Fruit fly (Drosophila melanogaster) whole organism, embryonic: ENCODE results near the gene Acp26Ab.

Experiments
- Blimp-1 ChIP-seq: fragments of 200-800 bp; sonication (Bioruptor generic); optimal IDR thresholded peaks from 3 replicates; lab custom pipeline; 2018; ENCODE audit warnings: missing biosample characterization, missing genetic modification characterization, mild to moderate bottlenecking, moderate library complexity, missing genetic modification reagents
- CG10209 ChIP-seq: fragments of 200-800 bp; sonication (Bioruptor generic); optimal IDR thresholded peaks from 3 replicates; lab custom pipeline; 2017; ENCODE audit warnings: missing biosample characterization, mild to moderate bottlenecking, missing genetic modification characterization, missing genetic modification reagents
- CG10565 ChIP-seq: fragments of 200-800 bp; sonication (Bioruptor generic); optimal IDR thresholded peaks from 3 replicates; lab custom pipeline; 2016; ENCODE audit warnings: missing biosample characterization, mild to moderate bottlenecking, missing genetic modification characterization
- CG11560 ChIP-seq: fragments of 200-800 bp; sonication (Bioruptor generic); IDR thresholded peaks from 3 replicates; pipeline ENCODE4 v1.3.6; 2022; ENCODE audit warnings: missing biosample characterization, missing genetic modification characterization
- CG13624 ChIP-seq: fragments of 200-800 bp; sonication (Bioruptor generic); optimal IDR thresholded peaks from 2 replicates; lab custom pipeline; 2016; ENCODE audit warnings: missing biosample characterization, missing genetic modification characterization
- CG14965 ChIP-seq: fragments of 200-800 bp; sonication (Bioruptor generic); optimal IDR thresholded peaks from 2 replicates; lab custom pipeline; 2016; ENCODE audit warnings: missing biosample characterization, missing genetic modification characterization, borderline replicate concordance
- CG1603 ChIP-seq: fragments of 200-800 bp; sonication (Bioruptor generic); optimal IDR thresholded peaks from 2 replicates; lab custom pipeline; 2019; ENCODE audit warnings: missing biosample characterization, mild to moderate bottlenecking, missing genetic modification characterization, moderate library complexity
- CG18599 ChIP-seq: fragments of 200-800 bp; sonication (Bioruptor generic); optimal IDR thresholded peaks from 3 replicates; lab custom pipeline; 2017; ENCODE audit warnings: missing biosample characterization, missing genetic modification characterization, mild to moderate bottlenecking, moderate library complexity, missing genetic modification reagents
- CG2129 ChIP-seq: fragments of 200-800 bp; sonication (Bioruptor generic); IDR thresholded peaks from 2 replicates; pipeline ENCODE4 v1.3.6; 2022; ENCODE audit warnings: missing biosample characterization, missing genetic modification characterization; ENCODE audit not compliant: partially characterized antibody
- CG3281 ChIP-seq: fragments of 200-800 bp; sonication (Bioruptor generic); optimal IDR thresholded peaks from 3 replicates; lab custom pipeline; 2017; ENCODE audit warnings: missing biosample characterization, mild to moderate bottlenecking, missing genetic modification characterization
- CG3407 ChIP-seq: fragments of 200-800 bp; sonication (Bioruptor generic); optimal IDR thresholded peaks from 2 replicates; lab custom pipeline; 2018; ENCODE audit warnings: missing biosample characterization, mild to moderate bottlenecking, missing genetic modification characterization
- CG3847 ChIP-seq: fragments of 200-800 bp; sonication (Bioruptor generic); IDR thresholded peaks from 2 replicates; pipeline ENCODE4 v1.3.6; 2022; ENCODE audit warnings: missing biosample characterization, missing genetic modification characterization
- CG7839 ChIP-seq: fragments of 200-800 bp; sonication (Bioruptor generic); optimal IDR thresholded peaks from 3 replicates; lab custom pipeline; 2018; ENCODE audit warnings: missing biosample characterization, mild to moderate bottlenecking, missing genetic modification characterization, moderate library complexity
- CG8359 ChIP-seq: fragments of 200-800 bp; sonication (Bioruptor generic); optimal IDR thresholded peaks from 2 replicates; lab custom pipeline; 2017; ENCODE audit warnings: missing biosample characterization, mild to moderate bottlenecking, missing genetic modification characterization, borderline replicate concordance
- CG8765 ChIP-seq: fragments of 200-800 bp; sonication (Bioruptor generic); IDR thresholded peaks from 2 replicates; pipeline ENCODE4 v1.3.6; 2022; ENCODE audit warnings: missing biosample characterization, missing genetic modification characterization
- Dip3 ChIP-seq: fragments of 200-800 bp; sonication (Bioruptor generic); optimal IDR thresholded peaks from 3 replicates; lab custom pipeline; 2016; ENCODE audit warnings: missing biosample characterization, missing genetic modification characterization
- Doc2 ChIP-seq: fragments of 200-800 bp; sonication (Bioruptor generic); IDR thresholded peaks from 2 replicates; pipeline ENCODE4 v1.3.6; 2022; ENCODE audit warnings: missing biosample characterization, missing genetic modification characterization
- Fer2 ChIP-seq: fragments of 200-800 bp; sonication (Bioruptor generic); optimal IDR thresholded peaks from 2 replicates; lab custom pipeline; 2018; ENCODE audit warnings: missing biosample characterization, mild to moderate bottlenecking, missing genetic modification characterization, moderate library complexity
- HLH4C ChIP-seq: fragments of 200-800 bp; sonication (Bioruptor generic); IDR thresholded peaks from 3 replicates; pipeline ENCODE4 v1.3.6; 2022; ENCODE audit warnings: missing biosample characterization, missing genetic modification characterization; ENCODE audit not compliant: partially characterized antibody
- Hmx ChIP-seq: fragments of 200-800 bp; sonication (Bioruptor generic); optimal IDR thresholded peaks from 2 replicates; lab custom pipeline; 2016; ENCODE audit warnings: missing biosample characterization, missing genetic modification characterization
- MBD-R2 ChIP-seq: fragments of 200-800 bp; sonication (Bioruptor generic); IDR thresholded peaks from 2 replicates; pipeline ENCODE4 v1.3.6; 2022; ENCODE audit warnings: missing biosample characterization, missing genetic modification characterization
- MESR4 ChIP-seq: fragments of 200-800 bp; sonication (Bioruptor generic); optimal IDR thresholded peaks from 2 replicates; lab custom pipeline; 2018; ENCODE audit warnings: missing biosample characterization, mild to moderate bottlenecking, missing genetic modification characterization, moderate library complexity
- Meics ChIP-seq: fragments of 200-800 bp; sonication (Bioruptor generic); optimal IDR thresholded peaks from 2 replicates; lab custom pipeline; 2017; ENCODE audit warnings: missing biosample characterization, mild to moderate bottlenecking, missing genetic modification characterization
- NC2α ChIP-seq: fragments of 200-800 bp; sonication (Bioruptor generic); optimal IDR thresholded peaks from 2 replicates; lab custom pipeline; 2016; ENCODE audit warnings: missing biosample characterization, missing genetic modification characterization
- Spps ChIP-seq: fragments of 200-800 bp; sonication (Bioruptor generic); optimal IDR thresholded peaks from 2 replicates; lab custom pipeline; 2018; ENCODE audit warnings: missing biosample characterization, mild to moderate bottlenecking, missing genetic modification characterization
- Stat92E ChIP-seq, 3 experiments: fragments of >200 bp in 2 of 3; fragments of 200-800 bp in 1 of 3; sonication (Bioruptor generic) in 1 of 3; optimal IDR thresholded peaks; 2 replicates each; lab custom pipeline; 2017 to 2019; ENCODE audit warnings: missing biosample characterization in 3 of 3, missing genetic modification characterization in 3 of 3, mild to moderate bottlenecking in 1 of 3, moderate library complexity in 1 of 3
- aop ChIP-seq: fragments of 200-800 bp; sonication (Bioruptor generic); IDR thresholded peaks from 2 replicates; pipeline ENCODE4 v1.3.6; 2022; ENCODE audit warnings: missing biosample characterization, missing genetic modification characterization
- dmrt11E ChIP-seq: fragments of 200-800 bp; sonication (Bioruptor generic); optimal IDR thresholded peaks from 3 replicates; lab custom pipeline; 2018; ENCODE audit warnings: missing biosample characterization, mild to moderate bottlenecking, missing genetic modification characterization, moderate library complexity
- gsb ChIP-seq: fragments of 200-800 bp; sonication (Bioruptor generic); IDR thresholded peaks from 2 replicates; pipeline ENCODE4 v1.3.6; 2022; ENCODE audit warnings: missing biosample characterization, missing genetic modification characterization
- gsb-n ChIP-seq: fragments of 200-800 bp; sonication (Bioruptor generic); optimal IDR thresholded peaks from 3 replicates; lab custom pipeline; 2018; ENCODE audit warnings: missing biosample characterization, mild to moderate bottlenecking, missing genetic modification characterization
- hkb ChIP-seq, 2 experiments: fragments of 200-800 bp in 1 of 2; fragments of >200 bp in 1 of 2; sonication (Bioruptor generic) in 1 of 2; IDR thresholded peaks in 1 of 2; optimal IDR thresholded peaks in 1 of 2; 2 replicates each; pipeline versions ENCODE4 v1.3.6 to Lab custom; 2017 to 2022; ENCODE audit warnings: missing biosample characterization in 1 of 2, missing genetic modification characterization in 1 of 2
- jigr1 ChIP-seq: fragments of 200-800 bp; sonication (Bioruptor generic); IDR thresholded peaks from 3 replicates; pipeline ENCODE4 v1.3.6; 2022; ENCODE audit warnings: missing biosample characterization, missing genetic modification characterization
- jumu ChIP-seq: fragments of 200-800 bp; sonication (Bioruptor generic); optimal IDR thresholded peaks from 3 replicates; lab custom pipeline; 2016; ENCODE audit warnings: missing biosample characterization, missing genetic modification characterization
- luna ChIP-seq: fragments of 200-800 bp; sonication (Bioruptor generic); optimal IDR thresholded peaks from 2 replicates; lab custom pipeline; 2016; ENCODE audit warnings: missing biosample characterization, missing genetic modification characterization
- org-1 ChIP-seq: fragments of 200-800 bp; sonication (Bioruptor generic); optimal IDR thresholded peaks from 2 replicates; lab custom pipeline; 2017; ENCODE audit warnings: missing biosample characterization, missing genetic modification characterization
- peb ChIP-seq: fragments of 200-800 bp; sonication (Bioruptor generic); IDR thresholded peaks from 2 replicates; pipeline ENCODE4 v1.3.6; 2022; ENCODE audit warnings: missing biosample characterization, missing genetic modification characterization
- pum ChIP-seq: fragments of 200-800 bp; sonication (Bioruptor generic); optimal IDR thresholded peaks from 2 replicates; lab custom pipeline; 2016; ENCODE audit warnings: missing biosample characterization, missing genetic modification characterization
- schlank ChIP-seq: fragments of 200-800 bp; sonication (Bioruptor generic); optimal IDR thresholded peaks from 2 replicates; lab custom pipeline; 2018; ENCODE audit warnings: missing biosample characterization, mild to moderate bottlenecking, missing genetic modification characterization
- shn ChIP-seq: fragments of 200-800 bp; sonication (Bioruptor generic); optimal IDR thresholded peaks from 3 replicates; lab custom pipeline; 2016; ENCODE audit warnings: missing biosample characterization, missing genetic modification characterization
- sim ChIP-seq: fragments of 200-800 bp; sonication (Bioruptor generic); IDR thresholded peaks from 2 replicates; pipeline ENCODE4 v1.3.6; 2022; ENCODE audit warnings: missing biosample characterization, missing genetic modification characterization
- sima ChIP-seq: fragments of 200-800 bp; sonication (Bioruptor generic); optimal IDR thresholded peaks from 2 replicates; lab custom pipeline; 2016; ENCODE audit warnings: missing biosample characterization, missing genetic modification characterization
- sna ChIP-seq: fragments of 200-800 bp; sonication (Bioruptor generic); IDR thresholded peaks from 2 replicates; pipeline ENCODE4 v1.3.6; 2022; ENCODE audit warnings: missing biosample characterization, missing genetic modification characterization; ENCODE audit not compliant: partially characterized antibody
- stwl ChIP-seq: fragments of 200-800 bp; sonication (Bioruptor generic); optimal IDR thresholded peaks from 3 replicates; lab custom pipeline; 2018; ENCODE audit warnings: missing biosample characterization, mild to moderate bottlenecking, missing genetic modification characterization, moderate library complexity
- tio ChIP-seq: fragments of 200-800 bp; sonication (Bioruptor generic); optimal IDR thresholded peaks from 2 replicates; lab custom pipeline; 2017; ENCODE audit warnings: missing biosample characterization, missing genetic modification characterization, inconsistent platforms
- trem ChIP-seq: fragments of 200-800 bp; optimal IDR thresholded peaks from 3 replicates; lab custom pipeline; 2019; ENCODE audit warnings: missing biosample characterization, mild to moderate bottlenecking, missing genetic modification characterization, moderate library complexity
- wek ChIP-seq: fragments of 200-800 bp; sonication (Bioruptor generic); optimal IDR thresholded peaks from 3 replicates; lab custom pipeline; 2018; ENCODE audit warnings: missing biosample characterization, mild to moderate bottlenecking, missing genetic modification characterization, moderate library complexity
- zen2 ChIP-seq: fragments of 200-800 bp; sonication (Bioruptor generic); IDR thresholded peaks from 3 replicates; pipeline ENCODE4 v1.3.6; 2022; ENCODE audit warnings: missing biosample characterization, missing genetic modification characterization; ENCODE audit not compliant: partially characterized antibody

Gene Acp26Ab

DNA sequence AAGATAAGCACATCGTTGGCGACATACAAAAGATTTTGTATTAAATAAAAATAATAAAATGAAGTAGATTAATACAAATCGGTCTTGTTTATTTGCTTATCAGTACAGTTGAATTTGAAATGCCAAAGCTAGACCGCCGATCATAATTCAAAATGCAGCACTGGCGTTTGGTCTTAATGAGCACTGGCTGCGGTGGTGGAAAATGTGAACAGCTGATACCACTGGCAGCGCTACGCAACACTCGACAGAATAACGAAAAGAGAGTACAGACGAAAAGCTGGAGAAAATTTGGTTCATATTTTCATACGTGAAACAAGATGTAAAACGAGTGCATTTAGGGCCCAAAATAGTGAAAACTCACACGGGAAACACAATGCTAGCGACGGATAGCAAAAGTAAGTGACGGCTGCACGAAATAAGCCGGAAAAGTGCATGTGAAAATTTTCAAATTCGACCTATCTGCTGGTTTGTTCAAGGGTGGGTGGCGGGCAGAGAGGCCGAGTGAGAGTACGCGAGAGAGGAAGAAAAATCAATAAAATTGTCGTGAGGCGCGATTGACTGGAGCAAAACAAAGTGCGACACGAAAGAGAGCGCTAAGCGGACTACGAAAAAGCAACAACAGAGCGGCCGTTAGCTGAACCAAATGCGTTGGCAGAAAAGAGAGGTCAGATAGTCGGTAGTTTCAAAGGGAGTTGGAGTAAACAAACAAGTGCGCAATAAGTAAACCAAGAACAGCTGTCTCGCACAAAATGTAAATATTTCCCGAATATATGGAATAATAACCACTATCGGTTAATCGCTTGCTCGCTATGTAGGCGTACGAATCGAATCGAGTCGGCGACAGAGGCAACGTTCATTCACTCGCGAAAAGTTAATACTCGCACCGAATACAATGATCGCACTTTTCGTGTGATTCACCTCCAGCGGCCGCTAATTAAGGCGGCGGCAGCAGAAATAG, 14.5 kb upstream of the Acp26Ab start, which contains the start of gene bchs (continued):
- no peak; the same call in 2 of the 3 replicates for TF ChIP-seq zen2 (GFP tag; lab: Robert Waterston, UW)
- TF ChIP-seq CG10209 (GFP tag; lab: Kevin White, UChicago), result peak; percentile 95
- no peak for TF ChIP-seq CG8765 (GFP tag; lab: Robert Waterston, UW)
- TF ChIP-seq NC2α (GFP tag; lab: Kevin White, UChicago), result peak; percentile 89
- peak; percentile 72 for TF ChIP-seq tio (GFP tag; lab: Kevin White, UChicago)
- TF ChIP-seq Blimp-1, result peak; percentile 84
- peak; percentile 52 for TF ChIP-seq MESR4
- TF ChIP-seq pum (GFP tag; lab: Kevin White, UChicago), result peak; percentile 39
- peak; percentile 77 for TF ChIP-seq dmrt11E (tag; lab: Kevin White, UChicago)
- TF ChIP-seq Hmx (GFP tag; lab: Kevin White, UChicago), result no peak
- TF ChIP-seq jigr1 (GFP tag; lab: Robert Waterston, UW), result no peak
- peak; percentile 86 for TF ChIP-seq shn (GFP tag; lab: Kevin White, UChicago)
- TF ChIP-seq CG3281 (GFP tag; lab: Kevin White, UChicago), result peak; percentile 92
- TF ChIP-seq sna (GFP tag; lab: Robert Waterston, UW), result peak; percentile 68
- peak; percentile 50 for TF ChIP-seq Dip3
- peak; percentile 92 for TF ChIP-seq CG13624 (GFP tag; lab: Kevin White, UChicago)
- TF ChIP-seq org-1, result peak; percentile 96
- no peak for TF ChIP-seq hkb (optimal IDR thresholded peaks at IDR 0.05; lab: Kevin White, UChicago)
- peak; percentile 96 for TF ChIP-seq hkb (GFP tag; IDR thresholded peaks at IDR 0.05; lab: Robert Waterston, UW)
- TF ChIP-seq CG18599 (GFP tag; lab: Kevin White, UChicago), result peak; percentile 97
- TF ChIP-seq HLH4C (GFP tag; lab: Robert Waterston, UW), result no peak
- peak; percentile 51 for TF ChIP-seq jumu (GFP tag; lab: Kevin White, UChicago)
- peak; percentile 59; the same call in 1 of the 2 replicates for TF ChIP-seq gsb (GFP tag; lab: Robert Waterston, UW)
- peak; percentile 88 for TF ChIP-seq Meics (GFP tag; lab: Kevin White, UChicago)
- peak; percentile 82 for TF ChIP-seq CG8359
- TF ChIP-seq wek (GFP tag; lab: Kevin White, UChicago), result peak; percentile 96
- TF ChIP-seq CG3407, result peak; percentile 97
- peak; percentile 95 for TF ChIP-seq schlank (tag; lab: Kevin White, UChicago)
- TF ChIP-seq CG7839 (tag; lab: Kevin White, UChicago), result no peak
- TF ChIP-seq sim (GFP tag; lab: Robert Waterston, UW), result peak; percentile 92
- no peak for TF ChIP-seq Stat92E (GFP tag; optimal IDR thresholded peaks at IDR 0.05; lab: Kevin White, UChicago)
- no peak for TF ChIP-seq gsb-n (tag; lab: Kevin White, UChicago)
- peak; percentile 59 for TF ChIP-seq sima
- no peak for TF ChIP-seq Doc2 (GFP tag; lab: Robert Waterston, UW)
- peak; percentile 78 for TF ChIP-seq luna (GFP tag; lab: Kevin White, UChicago)
- TF ChIP-seq CG10565 (GFP tag; lab: Kevin White, UChicago), result peak; percentile 39
- TF ChIP-seq CG1603 (tag; lab: Kevin White, UChicago), result peak; percentile 63
- peak; percentile 76 for TF ChIP-seq Spps
- peak; percentile 74 for TF ChIP-seq CG3847 (GFP tag; lab: Robert Waterston, UW)
- peak; percentile 63 for TF ChIP-seq stwl (tag; lab: Kevin White, UChicago)
- TF ChIP-seq peb, result 0 out of 2 replicates have a peak, but pooled peaks have one; percentile 38
- no peak for TF ChIP-seq CG11560 (tag; lab: Robert Waterston, UW)
- peak; percentile 26 for TF ChIP-seq trem (tag; lab: Kevin White, UChicago)
- peak; percentile 83 for TF ChIP-seq CG14965 (GFP tag; lab: Kevin White, UChicago)
- TF ChIP-seq MBD-R2, result peak; percentile 43
- TF ChIP-seq Fer2 (tag; lab: Kevin White, UChicago), result peak; percentile 74
- no peak for TF ChIP-seq aop
- TF ChIP-seq CG2129 (GFP tag; lab: Robert Waterston, UW), result no peak
